Worm (Caenorhabditis elegans): ENCODE results near the gene str-227.

- TF ChIP-seq W03F9.2 (tag; optimal IDR thresholded peaks at IDR 0.05) (no peak), him-1 (tag; optimal IDR thresholded peaks at IDR 0.05) (no peak), dao-5 (tag; optimal IDR thresholded peaks at IDR 0.05) (no peak)
These were observed 30.8 kb downstream of the str-227 start, which contains the start of gene srw-130 for ce11 chrV:3548798-3549197.

Data from whole organism, L4/young adult.